Worm (Caenorhabditis elegans): ENCODE results near the gene F18A11.3.
A peak's percentile ranks its signal among the peaks of the same experiment; 100 is the strongest.

Gene F18A11.3

DNA sequence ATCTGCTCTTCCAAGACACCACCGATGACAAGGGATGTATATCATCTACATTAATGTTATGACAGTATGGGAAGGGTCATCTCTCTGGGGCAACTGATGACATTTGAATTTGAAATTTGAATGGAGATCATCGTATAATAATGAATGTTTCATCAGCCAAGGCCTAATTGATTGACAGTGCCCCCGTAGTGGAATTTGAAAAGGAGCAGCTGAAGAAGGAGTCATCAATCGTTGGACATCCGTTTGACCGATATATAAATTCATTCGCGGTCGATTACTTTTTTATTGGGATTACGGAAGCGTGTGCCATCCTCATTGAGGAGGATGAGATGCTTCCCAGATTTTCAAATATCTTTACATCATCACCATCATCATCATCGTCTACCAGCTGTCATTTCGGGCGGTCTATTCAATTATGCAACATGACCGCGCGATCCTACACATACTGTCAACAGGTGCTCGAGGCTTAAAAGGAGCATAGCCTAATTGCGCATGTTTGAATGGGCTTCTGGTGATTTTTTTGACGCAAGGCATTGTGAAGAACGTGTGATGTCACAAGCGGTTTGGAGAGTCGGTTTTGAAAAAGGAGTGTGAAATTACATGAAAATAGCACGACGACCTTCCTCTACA lies 45.6 kb downstream of the F18A11.3 start:
- no peak for TF ChIP-seq T20F7.1 (GFP tag; optimal IDR thresholded peaks at IDR 0.05)
- peak in 1 of 2 experiments; percentile 52 for TF ChIP-seq unc-62 (GFP tag; optimal IDR thresholded peaks at IDR 0.05 in 1 of 2)
- no peak for TF ChIP-seq unc-62 (tag; optimal IDR thresholded peaks at IDR 0.05)

DNA sequence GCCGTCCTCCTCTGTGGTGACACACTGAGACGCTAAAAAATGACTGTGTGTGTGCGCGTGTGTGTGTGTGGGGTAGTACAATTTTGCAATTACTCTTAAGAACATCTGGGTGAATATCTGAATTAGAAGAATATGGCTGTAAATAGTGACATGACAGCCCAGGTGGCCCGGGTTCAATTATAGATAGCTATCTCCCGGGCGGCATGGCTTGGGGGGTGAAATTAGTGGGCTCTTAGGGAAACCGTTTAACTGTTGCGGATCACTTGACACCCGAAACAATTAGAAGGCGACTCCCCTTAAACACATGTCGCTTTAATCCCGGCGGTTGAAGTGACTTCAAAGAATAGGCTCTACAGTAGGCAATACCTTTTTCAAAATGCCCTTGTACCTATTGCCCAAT lies 46.5 kb downstream of the F18A11.3 start:
- TF ChIP-seq aha-1 (tag) (peak; percentile 86), dmd-8 (GFP tag; IDR thresholded peaks at IDR 0.05) (no peak), daf-19 (GFP tag; conservative IDR thresholded peaks at IDR 0.05) (0 out of 2 replicates have a peak, but pooled peaks have one; percentile 22)

DNA sequence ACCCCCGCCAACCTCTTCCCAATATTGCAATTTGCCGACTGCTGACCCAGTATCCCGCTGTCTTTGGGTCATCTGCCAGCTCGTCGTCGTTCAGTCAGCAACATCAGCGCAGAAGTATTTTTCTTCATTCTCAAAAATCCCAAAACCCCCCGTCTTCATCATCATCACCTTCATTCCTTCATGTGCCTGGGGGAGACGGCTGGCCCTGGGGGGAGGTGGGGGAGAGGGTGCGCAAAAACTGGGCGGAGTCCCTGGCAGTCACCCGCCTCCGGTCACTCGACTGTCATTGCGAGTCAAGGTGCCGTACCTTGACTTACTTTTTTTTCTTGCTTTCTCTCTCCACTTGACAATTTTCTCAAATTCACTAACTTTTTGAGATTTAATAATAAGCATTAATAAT lies 48.8 kb downstream of the F18A11.3 start:
- TF ChIP-seq vab-7 (GFP tag; IDR thresholded peaks at IDR 0.05) (no peak), unc-62 (GFP tag; optimal IDR thresholded peaks at IDR 0.05 in 1 of 2) (peak in 1 of 2 experiments; percentile 92), unc-62 (tag; optimal IDR thresholded peaks at IDR 0.05) (no peak), set-16 (GFP tag; IDR thresholded peaks at IDR 0.05) (peak; percentile 85)

Measured in whole organism, L4 larva.